Worm (Caenorhabditis elegans) whole organism, late embryonic: Measurements from ENCODE around the gene ZC416.2.

ENCODE experiments used
- C38D4.7 ChIP-seq: fragments of 200-800 bp; sonication (Bioruptor generic); optimal IDR thresholded peaks from 2 replicates; lab custom pipeline; 2018; ENCODE audit warnings: mild to moderate bottlenecking, missing genetic modification characterization, moderate library complexity, missing compliant biosample characterization
- K02D7.2 ChIP-seq: sonication (generic microtip); optimal IDR thresholded peaks from 2 replicates; lab custom pipeline; 2017; ENCODE audit warnings: mild to moderate bottlenecking, missing genetic modification characterization, missing compliant biosample characterization
- T23F11.4 ChIP-seq: fragments of 200-800 bp; sonication (Bioruptor generic); optimal IDR thresholded peaks from 2 replicates; lab custom pipeline; 2018; ENCODE audit warnings: mild to moderate bottlenecking, missing genetic modification characterization, missing compliant biosample characterization
- Y22D7AL.16 ChIP-seq: sonication (generic microtip); optimal IDR thresholded peaks from 2 replicates; lab custom pipeline; 2016; ENCODE audit warnings: missing genetic modification characterization, missing compliant biosample characterization
- ceh-18 ChIP-seq: sonication (generic microtip); optimal IDR thresholded peaks from 2 replicates; lab custom pipeline; 2016; ENCODE audit warnings: missing genetic modification characterization, missing compliant biosample characterization
- ceh-2 ChIP-seq: sonication (generic microtip); optimal IDR thresholded peaks from 2 replicates; lab custom pipeline; 2016; ENCODE audit warnings: missing genotype, missing genetic modification characterization, missing compliant biosample characterization
- ceh-31 ChIP-seq: sonication (generic microtip); optimal IDR thresholded peaks from 2 replicates; lab custom pipeline; 2016; ENCODE audit warnings: missing genetic modification characterization, missing compliant biosample characterization
- ceh-34 ChIP-seq: sonication (generic microtip); optimal IDR thresholded peaks from 2 replicates; lab custom pipeline; 2016; ENCODE audit warnings: mild to moderate bottlenecking, missing genetic modification characterization, missing compliant biosample characterization
- ceh-9 ChIP-seq: sonication (generic microtip); optimal IDR thresholded peaks from 2 replicates; lab custom pipeline; 2016; ENCODE audit warnings: mild to moderate bottlenecking, missing genetic modification characterization, inconsistent platforms, missing compliant biosample characterization
- dve-1 ChIP-seq: sonication (generic microtip); optimal IDR thresholded peaks from 2 replicates; lab custom pipeline; 2017; ENCODE audit warnings: antibody characterized with exemption, mild to moderate bottlenecking, missing genetic modification characterization, missing compliant biosample characterization
- elt-2 ChIP-seq: sonication (generic microtip); optimal IDR thresholded peaks from 2 replicates; lab custom pipeline; 2016; ENCODE audit warnings: missing genetic modification reagents, missing genetic modification characterization, missing compliant biosample characterization
- eyg-1 ChIP-seq: sonication (generic microtip); optimal IDR thresholded peaks from 2 replicates; lab custom pipeline; 2016; ENCODE audit warnings: missing genotype, missing genetic modification characterization, missing compliant biosample characterization
- fkh-10 ChIP-seq: fragments of 150-350 bp; optimal IDR thresholded peaks from 2 replicates; lab custom pipeline; 2014; ENCODE audit warnings: missing biosample characterization, missing genetic modification reagents, missing genetic modification characterization
- hlh-13 ChIP-seq: fragments of 200-800 bp; sonication (Bioruptor generic); optimal IDR thresholded peaks from 2 replicates; lab custom pipeline; 2018; ENCODE audit warnings: mild to moderate bottlenecking, missing genetic modification characterization, missing compliant biosample characterization
- hlh-15 ChIP-seq: sonication (generic microtip); optimal IDR thresholded peaks from 2 replicates; lab custom pipeline; 2016; ENCODE audit warnings: missing genetic modification characterization, missing compliant biosample characterization
- hlh-30 ChIP-seq: sonication (generic microtip); optimal IDR thresholded peaks from 2 replicates; lab custom pipeline; 2017; ENCODE audit warnings: antibody characterized with exemption, missing genetic modification characterization, missing compliant biosample characterization; ENCODE audit not compliant: insufficient read depth
- hlh-6 ChIP-seq: sonication (generic microtip); optimal IDR thresholded peaks from 2 replicates; lab custom pipeline; 2016; ENCODE audit warnings: missing genotype, missing genetic modification characterization, missing compliant biosample characterization
- hlh-8 ChIP-seq: sonication (generic microtip); optimal IDR thresholded peaks from 2 replicates; lab custom pipeline; 2016; ENCODE audit warnings: missing genotype, missing genetic modification characterization, missing compliant biosample characterization
- mec-3 ChIP-seq: sonication (generic microtip); optimal IDR thresholded peaks from 2 replicates; lab custom pipeline; 2016; ENCODE audit warnings: borderline replicate concordance, missing genetic modification characterization, missing compliant biosample characterization
- nhr-11 ChIP-seq: fragments of 150-350 bp; optimal IDR thresholded peaks from 2 replicates; lab custom pipeline; 2014; ENCODE audit warnings: missing biosample characterization, missing genetic modification characterization
- nhr-232 ChIP-seq: sonication (generic microtip); optimal IDR thresholded peaks from 2 replicates; lab custom pipeline; 2016; ENCODE audit warnings: missing genetic modification characterization, missing compliant biosample characterization
- odd-2 ChIP-seq: sonication (generic microtip); optimal IDR thresholded peaks from 2 replicates; lab custom pipeline; 2017; ENCODE audit warnings: antibody characterized with exemption, mild to moderate bottlenecking, missing genetic modification characterization, missing compliant biosample characterization
- pat-9 ChIP-seq: fragments of 200-800 bp; sonication (Bioruptor generic); optimal IDR thresholded peaks from 2 replicates; lab custom pipeline; 2018; ENCODE audit warnings: mild to moderate bottlenecking, missing genetic modification characterization, moderate library complexity, missing compliant biosample characterization
- ref-2 ChIP-seq: sonication (generic microtip); optimal IDR thresholded peaks from 2 replicates; lab custom pipeline; 2016; ENCODE audit warnings: missing genetic modification characterization, missing compliant biosample characterization
- rnt-1 ChIP-seq: sonication (generic microtip); optimal IDR thresholded peaks from 2 replicates; lab custom pipeline; 2016; ENCODE audit warnings: missing genetic modification characterization, missing compliant biosample characterization
- sox-2 ChIP-seq: fragments of 200-800 bp; sonication (Bioruptor generic); IDR thresholded peaks from 2 replicates; pipeline ENCODE4 v1.3.6; 2022; ENCODE audit warnings: missing genetic modification reagents, missing genetic modification characterization, missing compliant biosample characterization
- sox-4 ChIP-seq: sonication (generic microtip); optimal IDR thresholded peaks from 2 replicates; lab custom pipeline; 2017; ENCODE audit warnings: mild to moderate bottlenecking, missing genetic modification characterization, inconsistent platforms, missing compliant biosample characterization
- tbx-2 ChIP-seq: sonication (generic microtip); optimal IDR thresholded peaks from 2 replicates; lab custom pipeline; 2016; ENCODE audit warnings: missing genetic modification characterization, missing compliant biosample characterization
- unc-42 ChIP-seq: sonication (generic microtip); optimal IDR thresholded peaks from 2 replicates; lab custom pipeline; 2016; ENCODE audit warnings: missing genotype, missing genetic modification characterization, missing compliant biosample characterization
- unc-55 ChIP-seq: sonication (generic microtip); optimal IDR thresholded peaks from 2 replicates; lab custom pipeline; 2017; ENCODE audit warnings: missing biosample characterization, missing genetic modification reagents, missing genetic modification characterization
- unc-86 ChIP-seq: sonication (generic microtip); optimal IDR thresholded peaks from 2 replicates; lab custom pipeline; 2016; ENCODE audit warnings: missing genetic modification characterization, missing compliant biosample characterization

ZC416.2 gene

ce11 chrIV:3652223-3652622, 18.8 kb downstream of the ZC416.2 start:
- TF ChIP-seq ref-2 (tag; lab: Kevin White, UChicago) (peak; percentile 20), hlh-6 (tag; lab: Kevin White, UChicago) (no peak)

ce11 chrIV:3652784-3653383, 19.5 kb downstream of the ZC416.2 start:
- TF ChIP-seq dve-1 (tag; lab: Kevin White, UChicago) = peak; percentile 92
- TF ChIP-seq pat-9 (tag; lab: Kevin White, UChicago) = no peak

ce11 chrIV:3653420-3653823, 20.0 kb downstream of the ZC416.2 start:
- TF ChIP-seq hlh-8 (tag; lab: Kevin White, UChicago) = no peak
- peak; percentile 73 for TF ChIP-seq unc-55 (GFP tag; lab: Kevin White, UChicago)
- TF ChIP-seq unc-42 (tag; lab: Kevin White, UChicago) = no peak
- TF ChIP-seq elt-2 (tag; lab: Kevin White, UChicago) = peak; percentile 46

ce11 chrIV:3654214-3654613, 20.8 kb downstream of the ZC416.2 start:
- TF ChIP-seq hlh-30 (peak; percentile 30), ceh-31 (tag; lab: Kevin White, UChicago) (no peak), T23F11.4 (GFP tag; lab: Kevin White, UChicago) (no peak), unc-55 (GFP tag; lab: Kevin White, UChicago) (peak; percentile 35), mec-3 (tag; lab: Kevin White, UChicago) (no peak), fkh-10 (GFP tag; lab: Kevin White, UChicago) (no peak), Y22D7AL.16 (tag; lab: Kevin White, UChicago) (no peak), eyg-1 (no peak), nhr-11 (tag; lab: Kevin White, UChicago) (no peak), pat-9 (tag; lab: Kevin White, UChicago) (peak; percentile 12), ceh-34 (no peak), C38D4.7 (GFP tag; lab: Kevin White, UChicago) (no peak), tbx-2 (tag; lab: Kevin White, UChicago) (peak; percentile 59), unc-86 (tag; lab: Kevin White, UChicago) (no peak), sox-4 (tag; lab: Kevin White, UChicago) (no peak), ref-2 (tag; lab: Kevin White, UChicago) (peak; percentile 35), odd-2 (tag; lab: Kevin White, UChicago) (no peak), unc-42 (tag; lab: Kevin White, UChicago) (no peak), nhr-232 (tag; lab: Kevin White, UChicago) (no peak), ceh-2 (no peak), rnt-1 (tag; lab: Kevin White, UChicago) (peak; percentile 78), ceh-18 (tag; lab: Kevin White, UChicago) (peak; percentile 91), hlh-15 (no peak), sox-2 (no peak)
- TF ChIP-seq, all 69 proteins: peak for 7

- peak; percentile 57 for TF ChIP-seq unc-55 (GFP tag; lab: Kevin White, UChicago)
- TF ChIP-seq ceh-9 (tag; lab: Kevin White, UChicago) = no peak
Observed at ce11 chrIV:3654823-3655222, 21.4 kb downstream of the ZC416.2 start.

- TF ChIP-seq ceh-9 (tag; lab: Kevin White, UChicago) (no peak), hlh-13 (no peak), K02D7.2 (tag; lab: Kevin White, UChicago) (no peak)
Observed at ce11 chrIV:3655896-3656295, 22.5 kb downstream of the ZC416.2 start.
